Fruit fly (Drosophila melanogaster) whole organism, pupa: ENCODE measurements around the gene CG8001.

Source experiments
- CG10348 ChIP-seq: fragments of 200-800 bp; sonication (Bioruptor generic); IDR thresholded peaks from 2 replicates; pipeline ENCODE4 v1.3.6; 2022; ENCODE audit warnings: missing biosample characterization, missing genetic modification characterization
- CG14655 ChIP-seq: fragments of 200-800 bp; sonication (Bioruptor generic); optimal IDR thresholded peaks from 3 replicates; lab custom pipeline; 2017; ENCODE audit warnings: mild to moderate bottlenecking, missing biosample characterization, missing genetic modification reagents, missing genetic modification characterization
- CG17806 ChIP-seq: fragments of 200-800 bp; sonication (Bioruptor generic); optimal IDR thresholded peaks from 2 replicates; lab custom pipeline; 2018; ENCODE audit warnings: missing biosample characterization, mild to moderate bottlenecking, missing genetic modification characterization, moderate library complexity
- Ets98B ChIP-seq: fragments of 200-800 bp; sonication (Bioruptor generic); IDR thresholded peaks from 2 replicates; pipeline ENCODE4 v1.3.6; 2022; ENCODE audit warnings: missing biosample characterization, missing genetic modification characterization
- Pif1B ChIP-seq: fragments of 200-800 bp; sonication (Bioruptor generic); optimal IDR thresholded peaks from 3 replicates; lab custom pipeline; 2016; ENCODE audit warnings: missing biosample characterization, missing genetic modification characterization

- no peak for TF ChIP-seq CG10348
- TF ChIP-seq Ets98B (GFP tag; lab: Robert Waterston, UW), result no peak
- no peak for TF ChIP-seq CG17806 (tag; lab: Kevin White, UChicago)
- no peak for TF ChIP-seq Pif1B (GFP tag; lab: Kevin White, UChicago)
- TF ChIP-seq CG14655 (GFP tag; lab: Kevin White, UChicago), result no peak
These were observed 18.0 kb upstream of the CG8001 start, which contains the start of gene PIG-Wb for dm6 chr3L:1737898-1738322.
